Worm (Caenorhabditis elegans) whole organism, L3 larva: Measurements from ENCODE around the gene Y38C1BA.4.

Experiments
- aly-2 ChIP-seq: fragments of 150-350 bp; optimal IDR thresholded peaks from 2 replicates; lab custom pipeline; 2014; ENCODE audit warnings: missing biosample characterization, missing genetic modification characterization
- ama-1 ChIP-seq: fragments of 150-350 bp; optimal IDR thresholded peaks from 2 replicates; lab custom pipeline; 2018
- ceh-16 ChIP-seq: sonication (generic microtip); optimal IDR thresholded peaks from 2 replicates; lab custom pipeline; 2017; ENCODE audit warnings: missing biosample characterization, missing genetic modification characterization
- ceh-28 ChIP-seq: fragments of 150-350 bp; optimal IDR thresholded peaks from 2 replicates; lab custom pipeline; 2014; ENCODE audit warnings: missing biosample characterization, missing genetic modification reagents, missing genetic modification characterization
- egl-5 ChIP-seq: fragments of 150-350 bp; optimal IDR thresholded peaks from 2 replicates; lab custom pipeline; 2017; ENCODE audit warnings: missing biosample characterization, missing genetic modification reagents, missing genetic modification characterization, inconsistent platforms
- lin-39 ChIP-seq: fragments of 150-350 bp; optimal IDR thresholded peaks from 2 replicates; lab custom pipeline; 2018; ENCODE audit warnings: missing biosample characterization, missing genetic modification reagents, missing genetic modification characterization
- nhr-11 ChIP-seq: fragments of 150-350 bp; optimal IDR thresholded peaks from 2 replicates; lab custom pipeline; 2014; ENCODE audit warnings: missing biosample characterization, missing genetic modification characterization
- nhr-12 ChIP-seq: fragments of 150-350 bp; optimal IDR thresholded peaks from 2 replicates; lab custom pipeline; 2014; ENCODE audit warnings: missing biosample characterization, missing genetic modification characterization
- nhr-23 ChIP-seq: fragments of 150-350 bp; optimal IDR thresholded peaks from 2 replicates; lab custom pipeline; 2014; ENCODE audit warnings: missing biosample characterization, missing genetic modification reagents, missing genetic modification characterization
- pqm-1 ChIP-seq: fragments of 150-350 bp; optimal IDR thresholded peaks from 2 replicates; lab custom pipeline; 2017; ENCODE audit warnings: missing biosample characterization, missing genetic modification characterization, inconsistent platforms
- skn-1 ChIP-seq: fragments of 150-350 bp; optimal IDR thresholded peaks from 2 replicates; lab custom pipeline; 2014; ENCODE audit warnings: missing biosample characterization, missing genetic modification characterization
- snpc-4 ChIP-seq: fragments of 150-350 bp; optimal IDR thresholded peaks from 2 replicates; lab custom pipeline; 2014; ENCODE audit warnings: missing biosample characterization, missing genetic modification characterization
- tbx-2 ChIP-seq: sonication (generic microtip); optimal IDR thresholded peaks from 2 replicates; lab custom pipeline; 2016; ENCODE audit warnings: mild to moderate bottlenecking, missing genetic modification characterization, missing compliant biosample characterization

- TF ChIP-seq ceh-28 (tag; lab: Kevin White, UChicago) (no peak), nhr-23 (tag; lab: Kevin White, UChicago) (no peak), tbx-2 (tag; lab: Kevin White, UChicago) (no peak), skn-1 (no peak), ceh-16 (no peak), pqm-1 (no peak), nhr-11 (tag; lab: Kevin White, UChicago) (no peak), egl-5 (no peak), snpc-4 (tag; lab: Kevin White, UChicago) (no peak), ama-1 (lab: Kevin White, UChicago) (no peak), lin-39 (tag; lab: Kevin White, UChicago) (no peak), nhr-12 (tag; lab: Kevin White, UChicago) (no peak), aly-2 (tag; lab: Kevin White, UChicago) (no peak)
Measured at ce11 chrIV:1868981-1869380, 47.3 kb downstream of the Y38C1BA.4 start.
